Worm (Caenorhabditis elegans): ENCODE data around the gene clec-64.

clec-64 gene

DNA sequence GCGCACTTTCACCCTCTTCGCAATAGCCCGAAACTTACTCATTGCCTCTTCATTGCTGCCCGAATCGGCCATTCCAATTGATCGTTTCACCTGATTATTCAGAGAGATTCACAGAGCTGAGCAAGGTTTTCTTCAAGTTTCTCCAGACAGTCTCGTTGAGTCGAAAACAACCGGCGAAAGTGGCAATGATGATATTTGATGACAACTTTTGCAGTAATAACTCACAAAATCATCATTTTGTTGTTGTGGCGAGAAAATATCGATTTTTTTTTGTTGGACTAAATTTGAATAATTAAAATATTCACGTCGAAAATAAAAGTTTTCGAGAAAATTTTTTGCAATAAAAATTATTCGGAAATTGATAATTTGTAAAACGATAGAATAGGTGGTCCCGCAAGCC, 32.4 kb upstream of the clec-64 start, which contains the start of gene snf-5:
Gene snf-5, minus strand, starts transcription at position 182 of the 400 bp plus-strand sequence.
- TF ChIP-seq efl-1 (optimal IDR thresholded peaks at IDR 0.05) (no peak), efl-1 (GFP tag; optimal IDR thresholded peaks at IDR 0.05 in 1 of 2) (peak in 1 of 2 experiments; percentile 90), pqm-1 (tag; optimal IDR thresholded peaks at IDR 0.05) (no peak)

ce11 chrII:12866079-12866478, 32.0 kb upstream of the clec-64 start:
- TF ChIP-seq nhr-237 (tag; optimal IDR thresholded peaks at IDR 0.05) (no peak), nhr-11 (tag; optimal IDR thresholded peaks at IDR 0.05) (no peak), fkh-8 (tag; optimal IDR thresholded peaks at IDR 0.05) (no peak), efl-1 (optimal IDR thresholded peaks at IDR 0.05) (no peak), efl-1 (GFP tag; optimal IDR thresholded peaks at IDR 0.05 in 1 of 2) (no peak), nhr-76 (tag; optimal IDR thresholded peaks at IDR 0.05) (no peak), snu-23 (GFP tag; optimal IDR thresholded peaks at IDR 0.05) (no peak), swsn-7 (tag; optimal IDR thresholded peaks at IDR 0.05) (no peak), lin-35 (GFP tag; optimal IDR thresholded peaks at IDR 0.05) (no peak), nhr-47 (tag; optimal IDR thresholded peaks at IDR 0.05) (no peak), ceh-90 (tag; optimal IDR thresholded peaks at IDR 0.05) (no peak), lsy-2 (tag; optimal IDR thresholded peaks at IDR 0.05) (no peak), ceh-82 (tag; optimal IDR thresholded peaks at IDR 0.05) (no peak), nhr-85 (tag) (no peak), zag-1 (tag; optimal IDR thresholded peaks at IDR 0.05) (no peak), hlh-17 (GFP tag; optimal IDR thresholded peaks at IDR 0.05; ENCODE audit: borderline replicate concordance) (no peak), lin-15B (tag; optimal IDR thresholded peaks at IDR 0.05) (no peak), sup-37 (GFP tag; optimal IDR thresholded peaks at IDR 0.05) (no peak), sptf-1 (tag; optimal IDR thresholded peaks at IDR 0.05) (no peak)

DNA sequence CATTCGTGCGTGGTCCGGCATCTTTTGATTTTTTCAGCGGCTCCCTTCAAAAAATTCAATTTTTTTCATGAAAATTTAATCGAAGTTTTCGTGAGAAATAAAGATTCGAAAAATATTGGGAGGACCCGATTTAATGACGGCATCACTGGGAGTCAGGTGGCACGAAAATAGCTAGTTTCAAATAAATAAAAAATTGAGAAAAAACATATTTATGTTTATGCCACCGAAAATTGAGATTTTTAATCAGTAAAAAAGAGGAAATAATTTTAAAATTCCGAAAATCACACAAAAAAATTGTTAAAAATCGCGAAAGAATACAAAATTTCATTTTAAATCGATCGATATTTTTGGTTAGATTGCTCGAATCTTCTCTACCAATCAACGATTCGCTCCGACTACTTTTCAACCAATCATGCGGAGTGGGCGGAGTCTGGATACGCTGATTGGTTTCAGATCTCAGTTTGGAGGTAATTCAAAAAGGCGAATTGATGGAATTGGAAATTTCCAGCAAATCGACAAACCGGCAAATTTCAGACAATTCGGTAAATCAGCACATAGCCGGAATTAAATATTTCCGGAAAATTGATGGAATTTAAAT, 19.9 kb upstream of the clec-64 start, which contains the start of gene gsy-1:
Gene gsy-1, minus strand, starts transcription at position 51 of the 598 bp plus-strand sequence.
- no peak for TF ChIP-seq egl-13 (tag; optimal IDR thresholded peaks at IDR 0.05)
- no peak for TF ChIP-seq efl-3 (GFP tag; optimal IDR thresholded peaks at IDR 0.05)
- peak; percentile 32 for TF ChIP-seq nhr-85 (tag)
- TF ChIP-seq efl-1 (optimal IDR thresholded peaks at IDR 0.05): no peak
- TF ChIP-seq efl-1 (GFP tag; optimal IDR thresholded peaks at IDR 0.05 in 1 of 2): peak in 1 of 2 experiments; percentile 17

DNA sequence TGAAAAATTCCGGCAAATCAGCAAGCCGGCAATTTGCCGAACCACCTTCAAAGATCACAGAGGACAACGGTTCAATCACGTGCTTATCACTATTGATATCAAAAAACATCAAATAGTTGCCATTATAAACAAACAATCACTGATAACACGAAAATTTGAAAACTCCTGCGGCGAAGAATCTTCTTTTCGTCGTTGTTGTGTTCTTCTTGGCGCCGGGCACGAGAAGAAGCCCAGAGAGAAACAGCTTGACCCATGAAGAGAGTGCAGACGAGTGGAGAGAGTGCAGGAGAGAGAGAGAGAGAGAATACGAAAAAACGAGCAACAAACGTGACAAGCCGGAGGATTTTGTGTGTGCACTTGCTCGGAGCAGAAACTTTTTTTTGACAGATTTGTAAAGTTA, 19.3 kb upstream of the clec-64 start:
- TF ChIP-seq lin-14 (GFP tag; optimal IDR thresholded peaks at IDR 0.05): no peak
- peak; percentile 69 for TF ChIP-seq nhr-71 (tag; optimal IDR thresholded peaks at IDR 0.05)
- TF ChIP-seq swsn-7 (tag; optimal IDR thresholded peaks at IDR 0.05): peak; percentile 14
- peak; percentile 47 for TF ChIP-seq nhr-20 (tag; optimal IDR thresholded peaks at IDR 0.05)
- TF ChIP-seq lin-35 (GFP tag; optimal IDR thresholded peaks at IDR 0.05): peak in 1 of 2 experiments; percentile 48
- TF ChIP-seq mep-1 (tag; optimal IDR thresholded peaks at IDR 0.05): peak; percentile 3
- peak; percentile 17 for TF ChIP-seq ama-1 (optimal IDR thresholded peaks at IDR 0.05)
- TF ChIP-seq ztf-4 (tag; optimal IDR thresholded peaks at IDR 0.05): no peak
- TF ChIP-seq tbx-2 (tag; optimal IDR thresholded peaks at IDR 0.05): peak; percentile 22
- TF ChIP-seq snu-23 (GFP tag; optimal IDR thresholded peaks at IDR 0.05): peak; percentile 53
- TF ChIP-seq C16A3.4 (tag; optimal IDR thresholded peaks at IDR 0.05): no peak
- peak in 1 of 6 experiments; percentile 60 for TF ChIP-seq elt-3 (tag; optimal IDR thresholded peaks at IDR 0.05)
- TF ChIP-seq irx-1 (tag; optimal IDR thresholded peaks at IDR 0.05): peak; percentile 14
- peak in 2 of 3 experiments; percentile 11 to 36 for TF ChIP-seq dpl-1 (GFP tag; optimal IDR thresholded peaks at IDR 0.05)
- peak; percentile 39 for TF ChIP-seq nhr-90 (tag; optimal IDR thresholded peaks at IDR 0.05; ENCODE audit: poor library complexity)
- no peak for TF ChIP-seq ces-1 (GFP tag; optimal IDR thresholded peaks at IDR 0.05)
- peak in 1 of 2 experiments; percentile 81 for TF ChIP-seq mdl-1 (tag; optimal IDR thresholded peaks at IDR 0.05)
- TF ChIP-seq blmp-1 (tag; optimal IDR thresholded peaks at IDR 0.05): peak; percentile 18
- peak; percentile 42 to 47 for TF ChIP-seq efl-1 (optimal IDR thresholded peaks at IDR 0.05)
- TF ChIP-seq efl-1 (GFP tag; optimal IDR thresholded peaks at IDR 0.05 in 1 of 2): peak; percentile 23 to 93
- TF ChIP-seq ceh-82 (tag; optimal IDR thresholded peaks at IDR 0.05): peak in 1 of 3 experiments; percentile 43
- peak; percentile 88 for TF ChIP-seq elt-2 (tag; optimal IDR thresholded peaks at IDR 0.05)
- peak; percentile 3 for TF ChIP-seq F16B12.6 (tag; optimal IDR thresholded peaks at IDR 0.05)
- TF ChIP-seq lsy-2 (tag; optimal IDR thresholded peaks at IDR 0.05): peak; percentile 4 to 26
- peak; percentile 24 for TF ChIP-seq nhr-77 (tag; optimal IDR thresholded peaks at IDR 0.05)
- no peak for TF ChIP-seq tlp-1 (tag; optimal IDR thresholded peaks at IDR 0.05)
- TF ChIP-seq egl-27 (tag; optimal IDR thresholded peaks at IDR 0.05): no peak
- TF ChIP-seq fkh-4 (tag; optimal IDR thresholded peaks at IDR 0.05; ENCODE audit: borderline replicate concordance): no peak
- no peak for TF ChIP-seq mab-9 (GFP tag; IDR thresholded peaks at IDR 0.05)

All from whole organism, L1 larva.